Fruit fly (Drosophila melanogaster) Kc167 (cell line): ENCODE measurements around the gene QIL1.

Experiments
- Myc ChIP-seq: fragments of >200 bp; optimal IDR thresholded peaks from 2 replicates; lab custom pipeline; 2017; ENCODE audit warnings: missing external identifiers
- Sin3A ChIP-seq: fragments of >200 bp; optimal IDR thresholded peaks from 2 replicates; lab custom pipeline; 2018; ENCODE audit warnings: missing external identifiers
- h ChIP-seq: fragments of >200 bp; optimal IDR thresholded peaks from 3 replicates; lab custom pipeline; 2018; ENCODE audit warnings: missing external identifiers
- psq ChIP-seq: fragments of >200 bp; optimal IDR thresholded peaks from 2 replicates; lab custom pipeline; 2017; ENCODE audit warnings: missing external identifiers
- ttk ChIP-seq: sonication (Bioruptor generic); optimal IDR thresholded peaks from 2 replicates; lab custom pipeline; 2017; ENCODE audit warnings: missing external identifiers

DNA sequence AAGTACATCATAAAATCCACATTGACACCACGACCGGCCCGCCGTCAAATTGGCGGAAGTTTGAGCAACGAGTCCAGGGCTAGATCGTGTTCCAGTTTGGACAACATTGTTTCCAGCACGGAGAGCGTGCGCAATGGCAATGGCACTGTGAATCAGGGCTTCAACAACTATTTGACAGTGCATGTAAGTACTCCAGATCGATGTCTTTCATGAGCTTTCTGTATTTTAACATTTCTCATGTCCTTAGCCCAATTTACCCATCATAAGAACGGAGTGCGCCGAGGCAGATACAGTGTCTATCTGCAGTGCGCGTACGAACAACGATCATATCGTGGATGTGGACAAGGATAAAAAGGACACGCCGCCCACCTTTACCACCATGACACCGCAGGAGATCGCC is 8.1 kb downstream of the QIL1 start:
- TF ChIP-seq Myc (lab: Kevin White, UChicago): no peak
- TF ChIP-seq Sin3A (lab: Kevin White, UChicago): no peak
- no peak for TF ChIP-seq h (lab: Kevin White, UChicago)
- no peak for TF ChIP-seq psq (lab: Kevin White, UChicago)
- TF ChIP-seq ttk (lab: Kevin White, UChicago): no peak
